Worm (Caenorhabditis elegans): ENCODE results near the gene R144.6.

The R144.6 gene

ce11 chrIII:4965271-4965670 lies 39.2 kb downstream of the R144.6 start, which contains the start of gene nca-2:
TSS of gene nca-2 (plus strand) at chrIII:4965571.
- TF ChIP-seq ceh-22 (tag; optimal IDR thresholded peaks at IDR 0.05) (no peak), nfya-1 (tag; optimal IDR thresholded peaks at IDR 0.05) (no peak), gmeb-2 (tag; optimal IDR thresholded peaks at IDR 0.05) (no peak), Y22D7AL.16 (tag; optimal IDR thresholded peaks at IDR 0.05) (no peak), ets-4 (tag; optimal IDR thresholded peaks at IDR 0.05) (no peak), odd-2 (tag; optimal IDR thresholded peaks at IDR 0.05) (no peak)

ce11 chrIII:4962886-4963285 lies 41.6 kb downstream of the R144.6 start, which contains the start of gene C27F2.9:
TSS of gene C27F2.9 (minus strand) at chrIII:4963044.
- TF ChIP-seq che-1 (tag; optimal IDR thresholded peaks at IDR 0.05) (no peak), F13H6.1 (tag; optimal IDR thresholded peaks at IDR 0.05) (no peak), dmd-4 (tag; optimal IDR thresholded peaks at IDR 0.05; ENCODE audit: borderline replicate concordance) (no peak), ceh-30 (tag; optimal IDR thresholded peaks at IDR 0.05) (peak; percentile 24), ceh-24 (tag; optimal IDR thresholded peaks at IDR 0.05) (no peak), K09A11.1 (tag; optimal IDR thresholded peaks at IDR 0.05; ENCODE audit: insufficient read depth) (no peak), T23F11.4 (GFP tag; optimal IDR thresholded peaks at IDR 0.05) (no peak), fkh-6 (tag; optimal IDR thresholded peaks at IDR 0.05) (no peak), ceh-9 (tag; optimal IDR thresholded peaks at IDR 0.05) (no peak), Y22D7AL.16 (tag; optimal IDR thresholded peaks at IDR 0.05) (peak; percentile 16), sox-4 (tag; optimal IDR thresholded peaks at IDR 0.05) (no peak), unc-3 (GFP tag; conservative IDR thresholded peaks at IDR 0.05) (no peak; the same call in 1 of the 2 replicates), unc-3 (tag; optimal IDR thresholded peaks at IDR 0.05) (no peak), hlh-30 (tag; optimal IDR thresholded peaks at IDR 0.05; ENCODE audit: insufficient read depth) (no peak), unc-55 (GFP tag; optimal IDR thresholded peaks at IDR 0.05) (peak; percentile 26), tbx-2 (tag; optimal IDR thresholded peaks at IDR 0.05) (peak; percentile 76), zip-5 (tag; optimal IDR thresholded peaks at IDR 0.05) (no peak), lim-6 (tag; optimal IDR thresholded peaks at IDR 0.05) (no peak), ref-2 (tag; optimal IDR thresholded peaks at IDR 0.05) (peak; percentile 47), C38D4.7 (GFP tag; optimal IDR thresholded peaks at IDR 0.05) (no peak), K02D7.2 (tag; optimal IDR thresholded peaks at IDR 0.05) (no peak), npax-4 (tag; optimal IDR thresholded peaks at IDR 0.05) (peak; percentile 1), eyg-1 (tag; optimal IDR thresholded peaks at IDR 0.05) (no peak), ama-1 (optimal IDR thresholded peaks at IDR 0.05) (no peak), odd-2 (tag; optimal IDR thresholded peaks at IDR 0.05) (no peak), pqm-1 (tag; optimal IDR thresholded peaks at IDR 0.05) (no peak), ceh-48 (tag; optimal IDR thresholded peaks at IDR 0.05) (peak; percentile 81), nfya-1 (tag; optimal IDR thresholded peaks at IDR 0.05) (peak; percentile 82), syd-9 (tag; optimal IDR thresholded peaks at IDR 0.05) (no peak), lin-11 (tag; optimal IDR thresholded peaks at IDR 0.05) (peak; percentile 25), fax-1 (tag; optimal IDR thresholded peaks at IDR 0.05) (no peak), gmeb-2 (tag; optimal IDR thresholded peaks at IDR 0.05) (no peak), ttx-3 (tag; optimal IDR thresholded peaks at IDR 0.05) (peak; percentile 36), ets-4 (tag; optimal IDR thresholded peaks at IDR 0.05) (peak; percentile 77), ceh-2 (tag; optimal IDR thresholded peaks at IDR 0.05) (peak; percentile 1), pat-9 (tag; optimal IDR thresholded peaks at IDR 0.05) (no peak), unc-86 (tag; optimal IDR thresholded peaks at IDR 0.05) (peak; percentile 18), pag-3 (tag; optimal IDR thresholded peaks at IDR 0.05; ENCODE audit: borderline replicate concordance) (no peak), ceh-18 (tag; optimal IDR thresholded peaks at IDR 0.05) (peak; percentile 76), ceh-14 (tag; optimal IDR thresholded peaks at IDR 0.05) (no peak), mec-3 (tag; optimal IDR thresholded peaks at IDR 0.05; ENCODE audit: borderline replicate concordance) (no peak), nhr-232 (tag; optimal IDR thresholded peaks at IDR 0.05) (no peak), ceh-19 (GFP tag; optimal IDR thresholded peaks at IDR 0.05) (no peak), ztf-16 (tag; optimal IDR thresholded peaks at IDR 0.05) (no peak), hlh-8 (tag; optimal IDR thresholded peaks at IDR 0.05) (no peak), hlh-15 (tag; optimal IDR thresholded peaks at IDR 0.05) (no peak), nhr-11 (tag; optimal IDR thresholded peaks at IDR 0.05) (no peak), elt-4 (tag; optimal IDR thresholded peaks at IDR 0.05) (no peak), pros-1 (tag; optimal IDR thresholded peaks at IDR 0.05) (no peak), elt-2 (tag; optimal IDR thresholded peaks at IDR 0.05) (peak; percentile 61)

Data from whole organism, late embryonic.